Fruit fly (Drosophila melanogaster) whole organism, prepupa: ENCODE results near the gene CG34043.

Experiments
- Hr39 ChIP-seq: fragments of 200-800 bp; sonication (Bioruptor generic); optimal IDR thresholded peaks from 2 replicates; lab custom pipeline; 2016; ENCODE audit warnings: missing biosample characterization, missing genetic modification characterization
- Hr4 ChIP-seq: fragments of 200-800 bp; sonication (Bioruptor generic); optimal IDR thresholded peaks from 3 replicates; lab custom pipeline; 2016; ENCODE audit warnings: missing biosample characterization, missing genetic modification characterization
- Smox ChIP-seq: fragments of 200-800 bp; sonication (Bioruptor generic); optimal IDR thresholded peaks from 3 replicates; lab custom pipeline; 2016; ENCODE audit warnings: missing biosample characterization, missing genetic modification characterization
- Sox102F ChIP-seq: fragments of 200-800 bp; sonication (Bioruptor generic); optimal IDR thresholded peaks from 2 replicates; lab custom pipeline; 2016; ENCODE audit warnings: missing biosample characterization, mild to moderate bottlenecking, missing genetic modification characterization
- Sox14 ChIP-seq: fragments of 200-800 bp; sonication (Bioruptor generic); optimal IDR thresholded peaks from 3 replicates; lab custom pipeline; 2016; ENCODE audit warnings: missing biosample characterization, missing genetic modification characterization
- fd85E ChIP-seq: fragments of 200-800 bp; sonication (Bioruptor generic); optimal IDR thresholded peaks from 3 replicates; lab custom pipeline; 2016; ENCODE audit warnings: missing biosample characterization, missing genetic modification characterization

- TF ChIP-seq Sox14 (GFP tag; lab: Kevin White, UChicago) = no peak
- no peak for TF ChIP-seq Hr4 (GFP tag; lab: Kevin White, UChicago)
- no peak for TF ChIP-seq Sox102F (GFP tag; lab: Kevin White, UChicago)
- no peak for TF ChIP-seq Hr39
- TF ChIP-seq Smox (GFP tag; lab: Kevin White, UChicago) = no peak
- TF ChIP-seq fd85E (GFP tag; lab: Kevin White, UChicago) = no peak
Measured at dm6 chr2L:10249655-10250202, 30.9 kb downstream of the CG34043 start.
